Worm (Caenorhabditis elegans): ENCODE data around the gene Y113G7A.12.

DNA sequence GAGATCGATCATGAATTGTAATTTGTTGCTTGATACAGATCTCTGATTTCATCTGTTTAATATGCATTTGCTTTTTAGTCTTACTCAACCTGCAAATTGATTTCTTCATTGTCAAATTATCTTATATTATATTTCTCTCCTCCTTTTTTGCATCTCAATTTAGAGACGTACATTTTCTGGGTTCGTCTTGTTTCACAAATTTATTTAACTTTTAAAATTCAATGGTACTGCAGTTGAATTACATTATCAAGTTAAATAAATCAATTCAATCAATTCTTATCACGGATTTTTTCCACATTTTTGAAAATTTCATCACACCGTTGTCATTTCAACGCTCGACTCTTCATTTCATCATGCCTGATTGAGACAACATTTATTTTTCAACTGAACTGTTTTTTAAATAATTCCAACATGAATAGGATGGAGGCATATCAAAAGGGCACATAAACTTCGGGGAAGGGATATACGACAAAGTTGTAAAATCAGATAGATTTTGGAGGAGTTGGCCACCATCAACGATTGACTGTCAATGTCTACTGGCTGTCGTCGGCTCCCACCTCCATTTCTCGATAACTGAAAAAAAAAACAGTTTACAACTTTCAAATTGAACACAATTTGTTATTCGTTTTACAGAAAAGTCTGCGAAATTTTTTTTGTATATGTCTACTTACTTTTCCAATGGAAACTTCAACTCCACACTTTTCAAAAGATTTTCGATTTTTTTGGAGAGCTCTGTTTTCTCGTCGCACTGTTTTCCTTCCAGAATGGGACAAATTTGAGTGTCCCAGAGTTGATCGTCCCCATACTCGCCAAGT, 20.1 kb downstream of the Y113G7A.12 start:
- TF ChIP-seq dao-5 (tag; optimal IDR thresholded peaks at IDR 0.05) (no peak), him-1 (tag; optimal IDR thresholded peaks at IDR 0.05) (no peak)

Data from whole organism, L4/young adult.